Fruit fly (Drosophila melanogaster) whole organism, pupa: ENCODE measurements around the gene dpr5.

Source experiments
- CG12605 ChIP-seq: fragments of 200-800 bp; sonication (Bioruptor generic); IDR thresholded peaks from 2 replicates; pipeline ENCODE4 v1.3.6; 2022; ENCODE audit warnings: missing biosample characterization, missing genetic modification characterization
- CG17806 ChIP-seq: fragments of 200-800 bp; sonication (Bioruptor generic); optimal IDR thresholded peaks from 2 replicates; lab custom pipeline; 2018; ENCODE audit warnings: missing biosample characterization, mild to moderate bottlenecking, missing genetic modification characterization, moderate library complexity
- CG34367 ChIP-seq: fragments of 200-800 bp; sonication (Bioruptor generic); optimal IDR thresholded peaks from 2 replicates; lab custom pipeline; 2018; ENCODE audit warnings: missing biosample characterization, mild to moderate bottlenecking, missing genetic modification characterization
- CG8159 ChIP-seq: fragments of 200-800 bp; sonication (Bioruptor generic); optimal IDR thresholded peaks from 3 replicates; lab custom pipeline; 2018; ENCODE audit warnings: missing biosample characterization, mild to moderate bottlenecking, missing genetic modification characterization, moderate library complexity
- CG8301 ChIP-seq: fragments of 200-800 bp; sonication (Bioruptor generic); optimal IDR thresholded peaks from 2 replicates; lab custom pipeline; 2018; ENCODE audit warnings: missing biosample characterization, mild to moderate bottlenecking, missing genetic modification characterization
- D1 ChIP-seq: fragments of 200-800 bp; sonication (Bioruptor generic); optimal IDR thresholded peaks from 2 replicates; lab custom pipeline; 2018; ENCODE audit warnings: missing biosample characterization, mild to moderate bottlenecking, missing genetic modification characterization, moderate library complexity
- Pif1A ChIP-seq: fragments of 200-800 bp; sonication (Bioruptor generic); optimal IDR thresholded peaks from 3 replicates; lab custom pipeline; 2016; ENCODE audit warnings: missing biosample characterization, missing genetic modification characterization
- Pif1B ChIP-seq: fragments of 200-800 bp; sonication (Bioruptor generic); optimal IDR thresholded peaks from 3 replicates; lab custom pipeline; 2016; ENCODE audit warnings: missing biosample characterization, missing genetic modification characterization
- Snoo ChIP-seq: fragments of 200-800 bp; sonication (Bioruptor generic); optimal IDR thresholded peaks from 3 replicates; lab custom pipeline; 2017; ENCODE audit warnings: missing biosample characterization, mild to moderate bottlenecking, missing genetic modification characterization, inconsistent platforms
- gl ChIP-seq: fragments of 200-800 bp; sonication (Bioruptor generic); optimal IDR thresholded peaks from 2 replicates; lab custom pipeline; 2018; ENCODE audit warnings: missing biosample characterization, mild to moderate bottlenecking, missing genetic modification characterization
- rn ChIP-seq: fragments of 200-800 bp; sonication (Bioruptor generic); IDR thresholded peaks from 2 replicates; pipeline ENCODE4 v1.3.6; 2022; ENCODE audit warnings: missing biosample characterization, missing genetic modification characterization

dm6 chr3R:11467812-11468211 is 32.0 kb upstream of the dpr5 start:
- no peak for TF ChIP-seq rn
- TF ChIP-seq CG8159 (tag; lab: Kevin White, UChicago): no peak
- TF ChIP-seq Pif1A (GFP tag; lab: Kevin White, UChicago): no peak
- no peak for TF ChIP-seq CG12605 (GFP tag; lab: Robert Waterston, UW)
- no peak for TF ChIP-seq Snoo (tag; lab: Kevin White, UChicago)
- TF ChIP-seq CG17806: no peak
- TF ChIP-seq CG8301 (tag; lab: Kevin White, UChicago): no peak
- no peak for TF ChIP-seq D1 (tag; lab: Kevin White, UChicago)
- TF ChIP-seq gl (tag; lab: Kevin White, UChicago): no peak
- TF ChIP-seq Pif1B (GFP tag; lab: Kevin White, UChicago): no peak
- no peak for TF ChIP-seq CG34367 (tag; lab: Kevin White, UChicago)
